Fruit fly (Drosophila melanogaster): ENCODE results near the gene Cka.

Cka gene

dm6 chr2L:8000578-8001040 is 29.9 kb upstream of the Cka start (continued):
- TF ChIP-seq svp (GFP tag) (peak; percentile 99), fd85E (GFP tag; optimal IDR thresholded peaks at IDR 0.05) (peak; percentile 85), fd59A (GFP tag; optimal IDR thresholded peaks at IDR 0.05) (peak; percentile 82), spab (GFP tag; optimal IDR thresholded peaks at IDR 0.05) (peak; percentile 95), pdm3 (GFP tag; optimal IDR thresholded peaks at IDR 0.05) (peak; percentile 91), lz (GFP tag; optimal IDR thresholded peaks at IDR 0.05) (peak; percentile 91), CG3032 (tag; optimal IDR thresholded peaks at IDR 0.05) (peak; percentile 88), Ets96B (tag; optimal IDR thresholded peaks at IDR 0.05) (peak; percentile 90), Sox15 (GFP tag; optimal IDR thresholded peaks at IDR 0.05) (peak; percentile 79), CG6276 (GFP tag; optimal IDR thresholded peaks at IDR 0.05) (peak; percentile 99), OdsH (GFP tag; optimal IDR thresholded peaks at IDR 0.05) (peak; percentile 90), CG8319 (GFP tag; optimal IDR thresholded peaks at IDR 0.05) (peak; percentile 67), Lpt (GFP tag; optimal IDR thresholded peaks at IDR 0.05) (peak; percentile 88), dac (GFP tag; optimal IDR thresholded peaks at IDR 0.05) (peak; percentile 90), achi (GFP tag; optimal IDR thresholded peaks at IDR 0.05) (peak; percentile 90), CG31627 (GFP tag; optimal IDR thresholded peaks at IDR 0.05) (peak; percentile 91), CG10669 (GFP tag; optimal IDR thresholded peaks at IDR 0.05) (peak; percentile 91), ss (GFP tag; optimal IDR thresholded peaks at IDR 0.05) (peak; percentile 96 to 99), CG1621 (tag; optimal IDR thresholded peaks at IDR 0.05) (peak; percentile 89)

DNA sequence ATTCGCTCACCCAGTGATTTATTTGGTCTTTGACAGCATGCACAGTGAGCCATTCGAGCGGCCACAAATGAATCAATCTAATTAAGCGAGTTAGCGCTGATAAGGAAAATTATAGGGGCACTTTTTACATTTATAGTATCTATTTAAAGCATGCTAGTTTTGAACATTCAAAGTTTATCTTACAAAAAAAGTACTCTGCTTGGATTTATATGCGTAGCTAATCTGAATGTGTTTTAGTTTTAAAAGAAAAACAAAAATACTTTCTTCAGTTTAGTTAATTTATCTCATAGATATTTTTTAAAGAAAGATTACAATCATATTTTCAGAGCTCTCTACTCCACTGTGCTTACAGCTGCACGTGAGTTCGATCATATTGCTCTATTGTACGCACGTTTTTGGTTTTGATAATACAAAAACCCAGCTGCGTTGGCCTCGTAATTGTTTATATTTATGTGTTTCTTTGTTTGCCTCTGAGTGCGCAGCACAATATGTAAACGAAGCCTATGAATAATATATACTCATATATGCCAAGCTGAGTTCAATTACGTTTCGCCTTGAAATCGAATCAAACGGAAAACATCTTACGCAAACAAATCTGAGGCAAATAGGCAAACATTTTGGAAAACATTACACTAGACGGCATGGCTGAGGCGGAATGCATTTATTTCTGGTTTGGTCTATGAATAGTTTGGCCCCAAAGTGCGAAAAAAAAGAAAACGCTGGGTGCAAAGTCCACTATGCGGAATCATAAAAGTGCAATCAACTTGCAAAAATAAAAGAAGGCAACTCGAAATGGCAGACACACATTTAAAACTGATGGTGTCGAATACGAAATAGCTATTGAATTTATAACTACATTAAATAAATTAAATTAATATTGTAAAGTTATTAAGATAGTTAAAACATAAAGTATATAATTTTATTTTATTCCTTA is 28.6 kb upstream of the Cka start:
- peak; percentile 65 to 96 for TF ChIP-seq salr (GFP tag; optimal IDR thresholded peaks at IDR 0.05)
- TF ChIP-seq CG4318 (GFP tag; optimal IDR thresholded peaks at IDR 0.05): peak; percentile 92
- TF ChIP-seq pdm3 (GFP tag; optimal IDR thresholded peaks at IDR 0.05): peak; percentile 89
- TF ChIP-seq Met (GFP tag; optimal IDR thresholded peaks at IDR 0.05): peak; percentile 90
- peak; percentile 80 for TF ChIP-seq Eip75B (GFP tag; optimal IDR thresholded peaks at IDR 0.05)
- TF ChIP-seq CG6792 (GFP tag; optimal IDR thresholded peaks at IDR 0.05): peak; percentile 73
- peak; percentile 91 for TF ChIP-seq Gug (GFP tag; IDR thresholded peaks at IDR 0.05)
- peak; percentile 75 for TF ChIP-seq fkh (GFP tag; optimal IDR thresholded peaks at IDR 0.05)
- TF ChIP-seq CG8319 (GFP tag; optimal IDR thresholded peaks at IDR 0.05): peak; percentile 73
- peak; percentile 47 for TF ChIP-seq CG11902 (GFP tag; optimal IDR thresholded peaks at IDR 0.05)
- peak; percentile 65 for TF ChIP-seq Sox15 (GFP tag; optimal IDR thresholded peaks at IDR 0.05)
- peak; percentile 53 for TF ChIP-seq CG8632 (GFP tag; optimal IDR thresholded peaks at IDR 0.05)
- peak; percentile 85 for TF ChIP-seq CG10669 (GFP tag; optimal IDR thresholded peaks at IDR 0.05)
- peak; percentile 83 for TF ChIP-seq Ets96B (tag; optimal IDR thresholded peaks at IDR 0.05)
- TF ChIP-seq Ets21C (GFP tag; optimal IDR thresholded peaks at IDR 0.05): peak; percentile 75
- TF ChIP-seq Smox (GFP tag; optimal IDR thresholded peaks at IDR 0.05): peak; percentile 84
- peak; percentile 48 for TF ChIP-seq fd85E (GFP tag; optimal IDR thresholded peaks at IDR 0.05)
- peak; percentile 97 for TF ChIP-seq CG8119 (GFP tag; IDR thresholded peaks at IDR 0.05)
- peak; percentile 96 for TF ChIP-seq CG15336 (GFP tag; IDR thresholded peaks at IDR 0.05)
- TF ChIP-seq esn (GFP tag; optimal IDR thresholded peaks at IDR 0.05): peak; percentile 91
- TF ChIP-seq CG3032 (tag; optimal IDR thresholded peaks at IDR 0.05): peak; percentile 87
- TF ChIP-seq svp (GFP tag): peak; percentile 97
- peak; percentile 78 for TF ChIP-seq CG31627 (GFP tag; optimal IDR thresholded peaks at IDR 0.05)
- TF ChIP-seq CG16779 (tag; optimal IDR thresholded peaks at IDR 0.05): peak; percentile 65
- TF ChIP-seq Eip93F (GFP tag; optimal IDR thresholded peaks at IDR 0.05): no peak
- peak; percentile 50 for TF ChIP-seq CG6854 (GFP tag; optimal IDR thresholded peaks at IDR 0.05)
- peak; percentile 73 for TF ChIP-seq cyc (GFP tag; optimal IDR thresholded peaks at IDR 0.05)
- peak; percentile 70 for TF ChIP-seq vri (GFP tag; optimal IDR thresholded peaks at IDR 0.05)
- TF ChIP-seq Hr38 (GFP tag; optimal IDR thresholded peaks at IDR 0.05): no peak
- TF ChIP-seq CG6808 (GFP tag; optimal IDR thresholded peaks at IDR 0.05): peak; percentile 81
- TF ChIP-seq CG1621 (tag; optimal IDR thresholded peaks at IDR 0.05): peak; percentile 71
- peak; percentile 81 for TF ChIP-seq lz (GFP tag; optimal IDR thresholded peaks at IDR 0.05)
- TF ChIP-seq CG11762 (GFP tag; optimal IDR thresholded peaks at IDR 0.05; ENCODE audit: insufficient read depth): peak; percentile 87
- TF ChIP-seq Sox102F (GFP tag; optimal IDR thresholded peaks at IDR 0.05): peak; percentile 81
- TF ChIP-seq CG11294 (GFP tag; IDR thresholded peaks at IDR 0.05): peak; percentile 85
- peak; percentile 91 for TF ChIP-seq OdsH (GFP tag; optimal IDR thresholded peaks at IDR 0.05)
- TF ChIP-seq CG10631 (GFP tag; optimal IDR thresholded peaks at IDR 0.05): peak; percentile 90
- peak; percentile 86 for TF ChIP-seq dac (GFP tag; optimal IDR thresholded peaks at IDR 0.05)
- peak; percentile 86 for TF ChIP-seq Lpt (GFP tag; optimal IDR thresholded peaks at IDR 0.05)

All from whole organism, prepupa.